Fruit fly (Drosophila melanogaster): ENCODE data around the gene Nuak.
A peak's percentile ranks its signal among the peaks of the same experiment; 100 is the strongest.

Gene Nuak

dm6 chr3R:10330734-10331642, 66.9 kb downstream of the Nuak start, which contains the start of the genes Bruce and CG12818 (continued):
- TF ChIP-seq hbn (GFP tag; IDR thresholded peaks at IDR 0.05; ENCODE audit: partially characterized antibody), result peak; percentile 60; the same call in 1 of the 2 replicates
- no peak for TF ChIP-seq nmo (GFP tag; optimal IDR thresholded peaks at IDR 0.05)
- no peak for TF ChIP-seq exex (tag; optimal IDR thresholded peaks at IDR 0.05)
- TF ChIP-seq crp (GFP tag; optimal IDR thresholded peaks at IDR 0.05), result peak in 1 of 2 experiments; percentile 68
- no peak for TF ChIP-seq croc (GFP tag; conservative IDR thresholded peaks at IDR 0.05)
- 0 out of 2 replicates have a peak, but pooled peaks have one; percentile 11 for TF ChIP-seq rib (GFP tag; IDR thresholded peaks at IDR 0.05)
- TF ChIP-seq MESR4 (GFP tag; optimal IDR thresholded peaks at IDR 0.05), result peak; percentile 83
- no peak for TF ChIP-seq eyg (GFP tag; optimal IDR thresholded peaks at IDR 0.05)
- TF ChIP-seq amos (GFP tag; IDR thresholded peaks at IDR 0.05; ENCODE audit: partially characterized antibody), result peak; percentile 59
- no peak for TF ChIP-seq wor (GFP tag; IDR thresholded peaks at IDR 0.05)
- TF ChIP-seq CG4730 (GFP tag; IDR thresholded peaks at IDR 0.05), result no peak
- no peak for TF ChIP-seq peb (GFP tag; IDR thresholded peaks at IDR 0.05)
- no peak for TF ChIP-seq btn (GFP tag; optimal IDR thresholded peaks at IDR 0.05)
- no peak for TF ChIP-seq gcm (GFP tag; optimal IDR thresholded peaks at IDR 0.05)
- TF ChIP-seq CG34224 (GFP tag; IDR thresholded peaks at IDR 0.05; ENCODE audit: partially characterized antibody), result peak; percentile 68
- TF ChIP-seq CG11696 (GFP tag; IDR thresholded peaks at IDR 0.05), result no peak
- TF ChIP-seq Opbp (GFP tag; IDR thresholded peaks at IDR 0.05; ENCODE audit: partially characterized antibody), result peak; percentile 58; the same call in 1 of the 3 replicates
- TF ChIP-seq CG15479 (GFP tag; optimal IDR thresholded peaks at IDR 0.05), result peak; percentile 67
- no peak for TF ChIP-seq grn (GFP tag; optimal IDR thresholded peaks at IDR 0.05)
- TF ChIP-seq fd102C (GFP tag; optimal IDR thresholded peaks at IDR 0.05), result no peak
- TF ChIP-seq CG6683 (GFP tag; optimal IDR thresholded peaks at IDR 0.05), result no peak
- peak; percentile 75 for TF ChIP-seq CG10267 (tag; optimal IDR thresholded peaks at IDR 0.05)
- no peak for TF ChIP-seq H15 (GFP tag; IDR thresholded peaks at IDR 0.05)

- no peak for TF ChIP-seq Sox102F (GFP tag; optimal IDR thresholded peaks at IDR 0.05)
- peak; percentile 65 for TF ChIP-seq pho (GFP tag; optimal IDR thresholded peaks at IDR 0.05)
- peak; percentile 53 for TF ChIP-seq grau (tag; optimal IDR thresholded peaks at IDR 0.05)
- TF ChIP-seq B-H2 (GFP tag; optimal IDR thresholded peaks at IDR 0.05), result peak; percentile 69
- no peak for TF ChIP-seq pan (optimal IDR thresholded peaks at IDR 0.05)
- TF ChIP-seq pan (GFP tag; optimal IDR thresholded peaks at IDR 0.05 in 1 of 2, IDR thresholded peaks at IDR 0.05 in 1 of 2), result peak in 1 of 2 experiments; percentile 49
- TF ChIP-seq CG10979 (tag; optimal IDR thresholded peaks at IDR 0.05), result peak; percentile 28
- TF ChIP-seq Six4 (GFP tag; optimal IDR thresholded peaks at IDR 0.05), result peak; percentile 9
- TF ChIP-seq GATAe (GFP tag; conservative IDR thresholded peaks at IDR 0.05), result no peak
- peak; percentile 86; the same call in 2 of the 3 replicates for TF ChIP-seq CG11560 (tag; IDR thresholded peaks at IDR 0.05)
- TF ChIP-seq CG12236 (GFP tag; optimal IDR thresholded peaks at IDR 0.05), result peak; percentile 24
- TF ChIP-seq CG2116 (GFP tag; optimal IDR thresholded peaks at IDR 0.05), result peak; percentile 95
- TF ChIP-seq NC2β (GFP tag; optimal IDR thresholded peaks at IDR 0.05), result peak; percentile 64
- no peak for TF ChIP-seq esg (GFP tag; conservative IDR thresholded peaks at IDR 0.05)
- peak; percentile 7 for TF ChIP-seq cato (GFP tag; optimal IDR thresholded peaks at IDR 0.05; ENCODE audit: borderline replicate concordance)
- TF ChIP-seq CG9609 (GFP tag; optimal IDR thresholded peaks at IDR 0.05), result peak; percentile 71
- peak; percentile 70 for TF ChIP-seq Dip3 (GFP tag; optimal IDR thresholded peaks at IDR 0.05)
- no peak for TF ChIP-seq CG2129 (GFP tag; IDR thresholded peaks at IDR 0.05; ENCODE audit: partially characterized antibody)
- no peak for TF ChIP-seq fru (optimal IDR thresholded peaks at IDR 0.05)
- peak; percentile 61 for TF ChIP-seq CG16863 (GFP tag; optimal IDR thresholded peaks at IDR 0.05)
- TF ChIP-seq h (optimal IDR thresholded peaks at IDR 0.05), result no peak
- peak; percentile 86 for TF ChIP-seq Max (GFP tag; optimal IDR thresholded peaks at IDR 0.05)
- no peak for TF ChIP-seq zf30C (GFP tag; optimal IDR thresholded peaks at IDR 0.05)
- peak; percentile 57; the same call in 2 of the 3 replicates for TF ChIP-seq knrl (GFP tag; IDR thresholded peaks at IDR 0.05; ENCODE audit: partially characterized antibody)
- peak; percentile 43 for TF ChIP-seq az2 (GFP tag; optimal IDR thresholded peaks at IDR 0.05)
- peak; percentile 58 for TF ChIP-seq CG3281 (GFP tag; optimal IDR thresholded peaks at IDR 0.05)
These were observed 68.7 kb downstream of the Nuak start, which contains the start of gene sle for dm6 chr3R:10332823-10333263. Gene sle, plus strand, starts transcription at chr3R:10333115.

Measured in whole organism, embryonic.